Worm (Caenorhabditis elegans) whole organism, midembryonic: ENCODE results near the gene T04G9.7.

Experiments
- T22C8.4 ChIP-seq: fragments of 200-800 bp; sonication (Bioruptor generic); IDR thresholded peaks from 2 replicates; pipeline ENCODE4 v1.3.6; 2022; ENCODE audit warnings: missing genetic modification characterization, missing compliant biosample characterization
- cog-1 ChIP-seq: sonication (generic microtip); optimal IDR thresholded peaks from 2 replicates; lab custom pipeline; 2016; ENCODE audit warnings: missing genetic modification characterization, missing compliant biosample characterization
- flt-1 ChIP-seq: fragments of 200-800 bp; sonication (Bioruptor generic); IDR thresholded peaks from 2 replicates; pipeline ENCODE4 v1.3.6; 2022; ENCODE audit warnings: missing genetic modification characterization, missing compliant biosample characterization
- klf-2 ChIP-seq: fragments of 200-800 bp; sonication (Bioruptor generic); conservative IDR thresholded peaks from 2 replicates; pipeline ENCODE4 v1.3.6; 2022; ENCODE audit warnings: missing genetic modification reagents, missing genetic modification characterization, missing compliant biosample characterization
- med-1 ChIP-seq: sonication (generic microtip); optimal IDR thresholded peaks from 2 replicates; lab custom pipeline; 2017; ENCODE audit warnings: missing genetic modification characterization, mild to moderate bottlenecking, missing compliant biosample characterization, antibody characterized with exemption, missing genetic modification reagents; ENCODE audit not compliant: insufficient read depth
- ref-1 ChIP-seq: fragments of 200-800 bp; sonication (Bioruptor generic); conservative IDR thresholded peaks from 2 replicates; pipeline ENCODE4 v1.3.6; 2022; ENCODE audit warnings: missing genetic modification reagents, missing genetic modification characterization, missing compliant biosample characterization
- tab-1 ChIP-seq: fragments of 200-800 bp; sonication (Bioruptor generic); IDR thresholded peaks from 2 replicates; pipeline ENCODE4 v1.3.6; 2022; ENCODE audit warnings: missing genetic modification characterization, missing compliant biosample characterization
- ztf-23 ChIP-seq: fragments of 200-800 bp; sonication (Bioruptor generic); IDR thresholded peaks from 2 replicates; pipeline ENCODE4 v1.3.6; 2022; ENCODE audit warnings: missing genetic modification reagents, missing genetic modification characterization, missing compliant biosample characterization
- ztf-29 ChIP-seq: fragments of 200-800 bp; sonication (Bioruptor generic); IDR thresholded peaks from 2 replicates; pipeline ENCODE4 v1.3.6; 2022; ENCODE audit warnings: missing genetic modification reagents, missing genetic modification characterization, missing compliant biosample characterization

Gene T04G9.7

DNA sequence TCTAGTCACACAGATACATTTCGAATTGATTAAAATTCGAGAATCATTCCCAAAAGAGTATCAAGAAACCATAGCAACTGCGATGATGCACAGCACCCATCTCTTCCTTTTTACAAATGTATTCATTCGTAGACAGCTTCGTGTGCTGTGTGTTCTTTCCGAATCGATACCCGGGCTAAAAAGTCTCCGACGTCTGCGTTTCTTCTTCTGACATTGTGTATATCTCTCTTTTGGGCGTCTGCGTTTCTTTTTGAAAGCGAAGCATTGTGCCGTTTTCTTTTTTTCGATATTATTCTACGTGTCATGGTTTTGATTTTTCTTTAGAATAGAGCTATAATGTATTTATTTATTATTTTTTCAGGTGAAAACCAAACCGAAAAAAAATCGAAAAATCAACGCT is 17.4 kb downstream of the T04G9.7 start, which contains the start of gene attf-5:
TSS of gene attf-5 (plus strand) at position 362 of the 400 bp plus-strand sequence.
- peak; percentile 80 for TF ChIP-seq T22C8.4 (GFP tag; lab: Robert Waterston, UW)
- no peak for TF ChIP-seq ztf-29 (GFP tag; lab: Robert Waterston, UW)

- TF ChIP-seq flt-1 (GFP tag; lab: Robert Waterston, UW) = no peak
- no peak for TF ChIP-seq ztf-23 (GFP tag; lab: Robert Waterston, UW)
- TF ChIP-seq cog-1 (tag; lab: Kevin White, UChicago) = no peak
- no peak for TF ChIP-seq ref-1 (GFP tag; lab: Robert Waterston, UW)
- no peak for TF ChIP-seq med-1 (GFP tag; lab: Kevin White, UChicago)
- TF ChIP-seq klf-2 = no peak
- TF ChIP-seq tab-1 (GFP tag; lab: Robert Waterston, UW) = no peak
- TF ChIP-seq ztf-29 (GFP tag; lab: Robert Waterston, UW) = no peak
- TF ChIP-seq T22C8.4 (GFP tag; lab: Robert Waterston, UW) = no peak
These were observed 19.2 kb downstream of the T04G9.7 start for ce11 chrX:789848-790247.

DNA sequence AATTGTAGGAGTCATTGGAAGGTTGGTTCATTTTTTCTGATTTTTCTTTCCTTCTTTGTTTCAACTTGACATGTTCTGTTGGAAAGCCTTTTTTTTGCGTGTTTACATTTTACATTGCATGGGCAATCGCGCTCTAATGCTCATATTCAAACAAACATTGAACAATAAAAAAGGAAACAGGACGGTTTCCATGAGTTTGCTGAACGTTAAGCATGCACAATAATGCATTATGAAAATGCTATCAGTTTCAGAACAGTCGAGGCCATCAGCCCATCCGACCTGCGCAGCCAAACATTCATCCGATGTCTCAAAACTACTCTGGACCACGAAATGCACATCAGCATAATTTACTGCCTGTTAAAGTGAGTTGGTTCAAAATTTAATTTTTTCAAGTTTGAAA is 20.0 kb downstream of the T04G9.7 start:
- TF ChIP-seq med-1 (GFP tag; lab: Kevin White, UChicago) = no peak
- TF ChIP-seq ztf-29 (GFP tag; lab: Robert Waterston, UW) = no peak
- TF ChIP-seq ref-1 (GFP tag; lab: Robert Waterston, UW) = no peak
- TF ChIP-seq cog-1 (tag; lab: Kevin White, UChicago) = no peak
- TF ChIP-seq tab-1 (GFP tag; lab: Robert Waterston, UW) = no peak
- TF ChIP-seq klf-2 = no peak
- no peak for TF ChIP-seq T22C8.4 (GFP tag; lab: Robert Waterston, UW)
- no peak for TF ChIP-seq ztf-23 (GFP tag; lab: Robert Waterston, UW)
- TF ChIP-seq flt-1 (GFP tag; lab: Robert Waterston, UW) = no peak

DNA sequence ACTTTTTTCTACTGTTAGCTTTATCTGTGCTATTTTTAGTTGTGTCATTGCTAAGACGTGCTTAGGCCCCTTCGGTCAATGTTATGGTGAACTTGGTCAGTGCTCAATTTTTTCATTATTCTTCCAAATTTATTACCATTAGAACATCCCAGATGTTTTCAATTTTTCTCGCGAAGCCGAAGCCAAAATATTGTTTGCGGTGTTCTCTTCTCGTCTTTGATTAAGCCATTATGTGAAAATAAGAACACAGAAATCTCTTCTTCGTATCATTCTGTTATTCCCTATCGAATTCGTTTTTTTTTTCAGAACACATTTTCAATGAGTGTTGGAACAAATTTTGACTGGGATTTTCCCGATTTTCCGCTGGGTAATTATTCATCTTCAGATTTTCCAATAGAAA is 31.8 kb downstream of the T04G9.7 start, which contains the start of gene gtr-1:
TSS of gene gtr-1 (plus strand) at position 301 of the 400 bp plus-strand sequence.
- TF ChIP-seq ztf-23 (GFP tag; lab: Robert Waterston, UW) (no peak), klf-2 (no peak), cog-1 (tag; lab: Kevin White, UChicago) (no peak), T22C8.4 (GFP tag; lab: Robert Waterston, UW) (no peak), ztf-29 (GFP tag; lab: Robert Waterston, UW) (no peak)

ce11 chrX:806515-806914 is 35.9 kb downstream of the T04G9.7 start:
- TF ChIP-seq T22C8.4 (GFP tag; lab: Robert Waterston, UW) (no peak), klf-2 (peak; percentile 87), ztf-29 (GFP tag; lab: Robert Waterston, UW) (peak; percentile 73), flt-1 (GFP tag; lab: Robert Waterston, UW) (peak; percentile 87), med-1 (GFP tag; lab: Kevin White, UChicago) (peak; percentile 57), tab-1 (GFP tag; lab: Robert Waterston, UW) (peak; percentile 83), ztf-23 (GFP tag; lab: Robert Waterston, UW) (peak; percentile 85), cog-1 (tag; lab: Kevin White, UChicago) (peak; percentile 98), ref-1 (GFP tag; lab: Robert Waterston, UW) (0 out of 2 replicates have a peak, but pooled peaks have one; percentile 16)

DNA sequence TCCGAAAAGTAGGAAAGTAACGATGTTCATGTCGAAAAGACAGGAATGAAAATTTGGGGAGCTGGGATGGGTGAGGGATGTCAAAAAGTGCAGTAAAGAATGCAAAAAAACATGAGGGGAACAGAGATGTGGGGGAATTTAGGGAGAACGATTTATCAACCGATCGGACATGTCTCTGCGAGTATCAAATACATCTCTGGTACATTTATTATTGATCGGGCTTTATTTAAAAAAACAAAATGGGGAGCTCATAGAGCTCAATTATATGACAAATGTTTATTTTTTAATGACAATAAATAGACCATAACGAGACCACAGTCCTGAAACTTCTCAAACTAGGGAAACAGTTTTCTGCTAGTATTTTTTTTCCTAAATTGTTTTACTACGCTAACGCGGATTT is 40.1 kb downstream of the T04G9.7 start, which contains the start of gene F25E2.2:
TSS of gene F25E2.2 (minus strand) at position 101 of the 400 bp plus-strand sequence.
- TF ChIP-seq tab-1 (GFP tag; lab: Robert Waterston, UW) = no peak
- TF ChIP-seq med-1 (GFP tag; lab: Kevin White, UChicago) = no peak
- TF ChIP-seq cog-1 (tag; lab: Kevin White, UChicago) = no peak
- TF ChIP-seq T22C8.4 (GFP tag; lab: Robert Waterston, UW) = no peak
- TF ChIP-seq klf-2 = no peak

- TF ChIP-seq klf-2 (no peak), med-1 (GFP tag; lab: Kevin White, UChicago) (no peak), T22C8.4 (GFP tag; lab: Robert Waterston, UW) (no peak), ref-1 (GFP tag; lab: Robert Waterston, UW) (no peak), tab-1 (GFP tag; lab: Robert Waterston, UW) (no peak), ztf-29 (GFP tag; lab: Robert Waterston, UW) (no peak), flt-1 (GFP tag; lab: Robert Waterston, UW) (no peak)
These were observed 41.6 kb downstream of the T04G9.7 start for ce11 chrX:812264-812663.

ce11 chrX:813063-813462 is 42.4 kb downstream of the T04G9.7 start, which contains the start of gene F25E2.3:
TSS of gene F25E2.3 (minus strand) at chrX:813163.
- TF ChIP-seq cog-1 (tag; lab: Kevin White, UChicago) (no peak), T22C8.4 (GFP tag; lab: Robert Waterston, UW) (no peak), ztf-23 (GFP tag; lab: Robert Waterston, UW) (no peak), klf-2 (no peak), tab-1 (GFP tag; lab: Robert Waterston, UW) (no peak), ztf-29 (GFP tag; lab: Robert Waterston, UW) (no peak), med-1 (GFP tag; lab: Kevin White, UChicago) (no peak), flt-1 (GFP tag; lab: Robert Waterston, UW) (no peak), ref-1 (GFP tag; lab: Robert Waterston, UW) (no peak)

ce11 chrX:815929-816328 is 45.3 kb downstream of the T04G9.7 start, which contains the start of gene ifd-2:
TSS of gene ifd-2 (minus strand) at chrX:815929.
- no peak for TF ChIP-seq T22C8.4 (GFP tag; lab: Robert Waterston, UW)
- TF ChIP-seq ztf-23 (GFP tag; lab: Robert Waterston, UW) = no peak
- no peak for TF ChIP-seq flt-1 (GFP tag; lab: Robert Waterston, UW)
- no peak for TF ChIP-seq med-1 (GFP tag; lab: Kevin White, UChicago)
- TF ChIP-seq ref-1 (GFP tag; lab: Robert Waterston, UW) = no peak
- no peak for TF ChIP-seq tab-1 (GFP tag; lab: Robert Waterston, UW)
- no peak for TF ChIP-seq cog-1 (tag; lab: Kevin White, UChicago)
- no peak for TF ChIP-seq ztf-29 (GFP tag; lab: Robert Waterston, UW)
- TF ChIP-seq klf-2 = no peak
